2 worm cellular contexts compared by ENCODE assay signal in genomic region chrV:13559978-13560377, ce11.
TF ChIP-seq lines count a peak whose summit lies in the region.

TSS of gene C56A3.8 (plus strand) at chrV:13560278.

TF ChIP-seq in whole organism, L4 larva, 104 proteins besides CTCF, POLR2A, EP300 and RAD21:
- TF ChIP-seq unc-130 (GFP tag; optimal IDR thresholded peaks at IDR 0.05; lab: Kevin White, UChicago) (peak; percentile 19), madf-9 (GFP tag; conservative IDR thresholded peaks at IDR 0.05; lab: Robert Waterston, UW) (no peak), zfp-3 (GFP tag; conservative IDR thresholded peaks at IDR 0.05; lab: Robert Waterston, UW) (no peak)

TF ChIP-seq in whole organism, young adult, 124 proteins besides CTCF, POLR2A, EP300 and RAD21:
- TF ChIP-seq nhr-179 (tag; optimal IDR thresholded peaks at IDR 0.05; lab: Kevin White, UChicago) (no peak), somi-1 (GFP tag; optimal IDR thresholded peaks at IDR 0.05; lab: Kevin White, UChicago) (no peak), D2030.7 (GFP tag; IDR thresholded peaks at IDR 0.05; lab: Robert Waterston, UW) (peak; percentile 38; the same call in 1 of the 2 replicates), Y53F4B.3 (GFP tag; IDR thresholded peaks at IDR 0.05; lab: Robert Waterston, UW) (no peak), lsl-1 (GFP tag; optimal IDR thresholded peaks at IDR 0.05; lab: Kevin White, UChicago) (peak; percentile 84), unc-62 (GFP tag; optimal IDR thresholded peaks at IDR 0.05; lab: Kevin White, UChicago) (no peak), let-526 (GFP tag; IDR thresholded peaks at IDR 0.05; lab: Robert Waterston, UW) (no peak)

Comparison
In these comparisons a context has a peak if more than half of its experiments do, and no peak if none do; other contexts are left out.
1. Of the 7 proteins assayed by ChIP-seq in both whole organism, young adult and whole organism, L4 larva: peak only in whole organism, young adult: none; only in whole organism, L4 larva: unc-130; in both: none; in neither: 6.